Worm (Caenorhabditis elegans) whole organism, L2 larva: ENCODE measurements around the gene F10G7.12.
"Not testable (repeated sequence)": the region's sequence is repeated elsewhere in the genome, so short reads cannot be mapped to it uniquely, and the experiment has no call there.

ENCODE experiments used
- C34F6.9 ChIP-seq: fragments of 150-350 bp; optimal IDR thresholded peaks from 2 replicates; lab custom pipeline; 2014; ENCODE audit warnings: missing biosample characterization, missing genetic modification characterization
- F13H6.1 ChIP-seq: sonication (generic microtip); optimal IDR thresholded peaks from 2 replicates; lab custom pipeline; 2016; ENCODE audit warnings: missing genetic modification characterization, missing compliant biosample characterization
- R02D3.7 ChIP-seq: fragments of 150-350 bp; optimal IDR thresholded peaks from 2 replicates; lab custom pipeline; 2014; ENCODE audit warnings: missing biosample characterization, missing genetic modification characterization
- Y55F3AM.14 ChIP-seq: fragments of 200-800 bp; sonication (Bioruptor generic); optimal IDR thresholded peaks from 2 replicates; lab custom pipeline; 2018; ENCODE audit warnings: mild to moderate bottlenecking, missing genetic modification characterization, missing compliant biosample characterization
- ZK546.5 ChIP-seq: sonication (generic microtip); optimal IDR thresholded peaks from 2 replicates; lab custom pipeline; 2017; ENCODE audit warnings: missing biosample characterization, missing genetic modification characterization
- ama-1 ChIP-seq: fragments of 150-350 bp; optimal IDR thresholded peaks from 2 replicates; lab custom pipeline; 2018; ENCODE audit warnings: inconsistent platforms
- blmp-1 ChIP-seq: sonication (generic microtip); optimal IDR thresholded peaks from 2 replicates; lab custom pipeline; 2017; ENCODE audit warnings: missing genetic modification characterization, mild to moderate bottlenecking, missing compliant biosample characterization, antibody characterized with exemption, moderate library complexity; ENCODE audit not compliant: insufficient read depth
- ceh-82 ChIP-seq: fragments of 150-350 bp; optimal IDR thresholded peaks from 2 replicates; lab custom pipeline; 2014; ENCODE audit warnings: missing biosample characterization, missing genetic modification characterization
- crh-2 ChIP-seq: sonication (generic microtip); optimal IDR thresholded peaks from 2 replicates; lab custom pipeline; 2017; ENCODE audit warnings: missing biosample characterization, missing genetic modification characterization
- dmd-4 ChIP-seq: sonication (generic microtip); optimal IDR thresholded peaks from 2 replicates; lab custom pipeline; 2017; ENCODE audit warnings: missing biosample characterization, missing genetic modification characterization
- egl-27 ChIP-seq: sonication (generic microtip); optimal IDR thresholded peaks from 3 replicates; lab custom pipeline; 2017; ENCODE audit warnings: missing biosample characterization, missing genetic modification reagents, missing genetic modification characterization
- elt-1 ChIP-seq: fragments of 150-350 bp; optimal IDR thresholded peaks from 2 replicates; lab custom pipeline; 2014; ENCODE audit warnings: missing biosample characterization, missing genetic modification characterization
- fos-1 ChIP-seq: fragments of 150-350 bp; optimal IDR thresholded peaks from 2 replicates; lab custom pipeline; 2014; ENCODE audit warnings: missing biosample characterization, missing genetic modification characterization
- gmeb-1 ChIP-seq: fragments of 150-350 bp; optimal IDR thresholded peaks from 2 replicates; lab custom pipeline; 2014; ENCODE audit warnings: missing biosample characterization, missing genetic modification characterization
- lin-11 ChIP-seq: fragments of 150-350 bp; sonication (generic microtip); optimal IDR thresholded peaks from 2 replicates; lab custom pipeline; 2014; ENCODE audit warnings: missing biosample characterization, missing genetic modification characterization, inconsistent platforms, mixed read lengths
- lin-13 ChIP-seq: fragments of 150-350 bp; optimal IDR thresholded peaks from 2 replicates; lab custom pipeline; 2014; ENCODE audit warnings: missing biosample characterization, missing genetic modification reagents, missing genetic modification characterization
- lin-39 ChIP-seq: fragments of 150-350 bp; optimal IDR thresholded peaks from 2 replicates; lab custom pipeline; 2014; ENCODE audit warnings: missing biosample characterization, missing genetic modification reagents, missing genetic modification characterization
- lsy-2 ChIP-seq, 2 experiments: fragments of 150-350 bp in 1 of 2; sonication (generic microtip) in 1 of 2; optimal IDR thresholded peaks; 2 replicates each; lab custom pipeline; 2014 to 2017; ENCODE audit warnings: missing biosample characterization in 2 of 2, missing genetic modification characterization in 2 of 2
- mab-5 ChIP-seq: fragments of 150-350 bp; optimal IDR thresholded peaks from 2 replicates; lab custom pipeline; 2014; ENCODE audit warnings: missing biosample characterization, missing genetic modification characterization
- mdl-1 ChIP-seq, 2 experiments: fragments of 150-350 bp in 1 of 2; sonication (generic microtip) in 1 of 2; optimal IDR thresholded peaks; 2 replicates each; lab custom pipeline; 2017; ENCODE audit warnings: missing biosample characterization in 2 of 2, missing genetic modification characterization in 2 of 2
- nhr-10 ChIP-seq: sonication (generic microtip); optimal IDR thresholded peaks from 2 replicates; lab custom pipeline; 2017; ENCODE audit warnings: missing biosample characterization, missing genetic modification characterization
- nhr-12 ChIP-seq: fragments of 150-350 bp; optimal IDR thresholded peaks from 2 replicates; lab custom pipeline; 2014; ENCODE audit warnings: missing biosample characterization, missing genetic modification characterization
- nhr-129 ChIP-seq: fragments of 150-350 bp; optimal IDR thresholded peaks from 2 replicates; lab custom pipeline; 2014; ENCODE audit warnings: missing biosample characterization, missing genetic modification characterization
- nhr-21 ChIP-seq: fragments of 150-350 bp; optimal IDR thresholded peaks from 2 replicates; lab custom pipeline; 2014; ENCODE audit warnings: missing biosample characterization, missing genetic modification characterization
- nhr-25 ChIP-seq: fragments of 150-350 bp; sonication (generic microtip); optimal IDR thresholded peaks from 3 replicates; lab custom pipeline; 2014; ENCODE audit warnings: missing biosample characterization, missing genetic modification characterization
- nhr-6 ChIP-seq: fragments of 150-350 bp; optimal IDR thresholded peaks from 2 replicates; lab custom pipeline; 2014; ENCODE audit warnings: missing biosample characterization, missing genetic modification characterization
- nhr-77 ChIP-seq: fragments of 150-350 bp; optimal IDR thresholded peaks from 2 replicates; lab custom pipeline; 2014; ENCODE audit warnings: missing biosample characterization, missing genetic modification characterization
- peb-1 ChIP-seq: fragments of 150-350 bp; optimal IDR thresholded peaks from 2 replicates; lab custom pipeline; 2014; ENCODE audit warnings: missing biosample characterization, missing genetic modification characterization
- sem-4 ChIP-seq: fragments of 150-350 bp; optimal IDR thresholded peaks from 2 replicates; lab custom pipeline; 2014; ENCODE audit warnings: missing biosample characterization, missing genetic modification reagents, missing genetic modification characterization
- skn-1 ChIP-seq: sonication (generic microtip); optimal IDR thresholded peaks from 2 replicates; lab custom pipeline; 2017; ENCODE audit warnings: missing biosample characterization, missing genetic modification characterization
- sma-3 ChIP-seq: sonication (generic microtip); optimal IDR thresholded peaks from 2 replicates; lab custom pipeline; 2016; ENCODE audit warnings: missing genetic modification reagents, missing genetic modification characterization, missing compliant biosample characterization
- sma-9 ChIP-seq, 2 experiments: fragments of 150-350 bp in 1 of 2; sonication (generic microtip) in 1 of 2; optimal IDR thresholded peaks; 2 replicates each; lab custom pipeline; 2014 to 2016; ENCODE audit warnings: missing genetic modification characterization in 2 of 2, mild to moderate bottlenecking in 1 of 2, missing biosample characterization in 1 of 2, missing compliant biosample characterization in 1 of 2, missing genetic modification reagents in 1 of 2, moderate library complexity in 1 of 2
- snpc-4 ChIP-seq: fragments of 150-350 bp; optimal IDR thresholded peaks from 2 replicates; lab custom pipeline; 2014; ENCODE audit warnings: missing biosample characterization, missing genetic modification characterization
- unc-39 ChIP-seq: fragments of 150-350 bp; optimal IDR thresholded peaks from 2 replicates; lab custom pipeline; 2014; ENCODE audit warnings: missing biosample characterization, missing genetic modification characterization
- unc-55 ChIP-seq: fragments of 150-350 bp; sonication (generic microtip); optimal IDR thresholded peaks from 3 replicates; lab custom pipeline; 2014; ENCODE audit warnings: missing biosample characterization, missing genetic modification reagents, missing genetic modification characterization
- ztf-11 ChIP-seq: sonication (generic microtip); optimal IDR thresholded peaks from 2 replicates; lab custom pipeline; 2017; ENCODE audit warnings: missing biosample characterization, missing genetic modification characterization

Gene F10G7.12

DNA sequence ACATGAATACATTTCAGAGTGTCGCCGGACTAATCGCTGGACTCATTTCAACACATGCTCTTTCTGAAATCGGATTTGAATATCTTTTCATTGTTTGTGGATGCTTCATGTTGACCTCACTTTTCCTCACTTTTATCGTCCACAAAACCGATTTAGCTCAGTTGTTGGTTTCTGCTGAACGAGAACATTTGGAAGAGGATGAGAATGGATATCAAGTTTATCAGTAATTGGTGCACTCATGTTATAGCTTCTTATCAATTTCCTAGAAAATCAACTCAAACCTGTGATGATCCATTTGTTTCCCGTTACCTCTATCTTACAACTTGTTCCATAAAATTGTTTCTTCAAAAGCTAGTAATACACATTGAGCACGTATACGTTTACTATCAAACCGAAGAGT lies 6.5 kb downstream of the F10G7.12 start:
- TF ChIP-seq lin-13 (no peak), crh-2 (tag; lab: Kevin White, UChicago) (peak; percentile 1), nhr-25 (tag; lab: Kevin White, UChicago) (no peak)

DNA sequence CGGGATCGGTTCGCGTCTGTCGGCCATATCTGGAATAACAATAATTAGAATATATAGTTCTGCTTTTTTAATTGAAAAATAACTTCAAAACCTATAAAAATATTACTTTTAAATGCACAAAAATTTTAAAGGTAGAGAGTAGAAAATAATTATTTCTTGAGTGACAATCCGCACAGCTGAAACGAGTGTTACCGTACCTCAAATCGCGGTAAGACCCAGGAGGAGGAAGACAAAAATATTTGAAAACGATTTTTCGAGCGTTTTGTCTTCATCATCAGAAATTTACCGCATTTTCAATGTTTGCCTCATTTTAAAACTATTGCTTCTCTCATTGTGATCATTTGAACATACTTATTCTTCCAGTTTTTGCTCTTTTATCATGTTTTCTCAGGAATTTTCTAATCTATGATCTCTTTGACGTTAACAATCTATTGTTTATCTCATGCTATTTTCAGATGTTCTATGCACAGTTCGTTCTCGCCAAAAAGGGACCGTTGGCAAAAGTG lies 8.7 kb downstream of the F10G7.12 start, which contains the start of the genes rpn-5 and scc-1:
TSS of gene rpn-5 (minus strand) at position 162 of the 506 bp plus-strand sequence.
TSS of gene scc-1 (plus strand) at position 456 of the 506 bp plus-strand sequence.
- TF ChIP-seq lsy-2 (tag; optimal IDR thresholded peaks at IDR 0.05; lab: Kevin White, UChicago) = peak; percentile 98 to 99
- TF ChIP-seq skn-1 (tag; lab: Kevin White, UChicago) = peak; percentile 98
- TF ChIP-seq mab-5 = peak; percentile 55
- no peak for TF ChIP-seq Y55F3AM.14 (GFP tag; lab: Kevin White, UChicago)
- no peak for TF ChIP-seq dmd-4 (tag; lab: Kevin White, UChicago)
- TF ChIP-seq nhr-129 (tag; lab: Kevin White, UChicago) = peak; percentile 81
- peak; percentile 48 for TF ChIP-seq ZK546.5 (tag; lab: Kevin White, UChicago)
- TF ChIP-seq egl-27 (tag; lab: Kevin White, UChicago) = peak; percentile 33
- peak; percentile 95 for TF ChIP-seq unc-55 (GFP tag; lab: Kevin White, UChicago)
- TF ChIP-seq crh-2 (tag; lab: Kevin White, UChicago) = peak; percentile 84
- peak; percentile 67 for TF ChIP-seq nhr-25 (tag; lab: Kevin White, UChicago)
- peak; percentile 79 for TF ChIP-seq lin-13
- peak; percentile 71 for TF ChIP-seq sma-9 (GFP tag; optimal IDR thresholded peaks at IDR 0.05; lab: Kevin White, UChicago)
- no peak for TF ChIP-seq sma-9 (tag; optimal IDR thresholded peaks at IDR 0.05; lab: Kevin White, UChicago)
- peak; percentile 85 for TF ChIP-seq C34F6.9 (tag; lab: Kevin White, UChicago)
- no peak for TF ChIP-seq peb-1 (tag; lab: Kevin White, UChicago)
- no peak for TF ChIP-seq nhr-77 (tag; lab: Kevin White, UChicago)
- TF ChIP-seq F13H6.1 (tag; lab: Kevin White, UChicago) = peak; percentile 25
- peak; percentile 56 for TF ChIP-seq sma-3 (GFP tag; lab: Kevin White, UChicago)
- peak; percentile 4 for TF ChIP-seq sem-4 (tag; lab: Kevin White, UChicago)
- TF ChIP-seq gmeb-1 (tag; lab: Kevin White, UChicago) = peak; percentile 91
- peak; percentile 70 for TF ChIP-seq nhr-21
- peak; percentile 47 for TF ChIP-seq snpc-4 (tag; lab: Kevin White, UChicago)
- TF ChIP-seq fos-1 (tag; lab: Kevin White, UChicago) = peak; percentile 43
- no peak for TF ChIP-seq ama-1 (lab: Kevin White, UChicago)
- TF ChIP-seq lin-11 (tag; lab: Kevin White, UChicago) = peak; percentile 53
- no peak for TF ChIP-seq unc-39 (tag; lab: Kevin White, UChicago)
- peak; percentile 20 for TF ChIP-seq R02D3.7 (tag; lab: Kevin White, UChicago)
- TF ChIP-seq blmp-1 (tag; lab: Kevin White, UChicago) = peak; percentile 38

DNA sequence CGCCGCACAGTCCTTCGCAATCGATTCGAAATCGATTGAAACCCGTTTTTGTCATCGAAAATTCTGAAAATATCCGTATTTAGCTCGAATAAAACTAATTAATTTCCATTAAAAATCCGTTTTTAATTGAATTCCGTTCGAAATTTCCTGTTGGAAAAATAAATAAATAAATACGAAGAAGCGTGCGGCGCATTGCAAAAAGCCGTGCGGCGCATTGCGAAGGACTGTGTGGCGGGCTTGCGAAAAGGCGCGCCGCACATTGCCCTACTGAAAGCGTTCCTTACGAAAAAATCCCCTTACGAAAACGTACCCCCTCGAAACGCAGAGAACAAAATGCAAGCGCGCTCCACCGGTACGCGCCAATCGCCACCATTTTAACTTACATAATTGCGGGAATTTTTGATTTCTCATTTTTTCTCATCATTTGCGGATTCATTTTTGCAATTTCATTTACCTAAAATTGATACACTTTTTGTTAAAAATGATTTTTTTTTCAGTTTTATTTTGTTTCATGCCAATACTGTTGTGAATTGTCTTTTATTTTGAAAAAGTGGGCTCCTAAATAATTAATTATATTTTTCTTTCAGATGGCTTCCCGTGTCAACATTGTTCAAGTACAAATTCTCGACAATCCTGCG lies 12.0 kb downstream of the F10G7.12 start, which contains the start of gene unc-85:
TSS of gene unc-85 (plus strand) at position 588 of the 638 bp plus-strand sequence.
- TF ChIP-seq gmeb-1 (tag; lab: Kevin White, UChicago) = peak; percentile 58
- TF ChIP-seq unc-55 (GFP tag; lab: Kevin White, UChicago) = peak; percentile 69
- TF ChIP-seq sma-9 (GFP tag; optimal IDR thresholded peaks at IDR 0.05; lab: Kevin White, UChicago) = peak; percentile 22
- not testable (repeated sequence) for TF ChIP-seq sma-9 (tag; optimal IDR thresholded peaks at IDR 0.05; lab: Kevin White, UChicago)
- TF ChIP-seq nhr-25 (tag; lab: Kevin White, UChicago) = peak; percentile 69
- peak; percentile 78 for TF ChIP-seq sma-3 (GFP tag; lab: Kevin White, UChicago)
- peak; percentile 23 for TF ChIP-seq lin-11 (tag; lab: Kevin White, UChicago)
- peak; percentile 17 for TF ChIP-seq nhr-21
- peak; percentile 62 for TF ChIP-seq C34F6.9 (tag; lab: Kevin White, UChicago)
- peak; percentile 80 for TF ChIP-seq F13H6.1 (tag; lab: Kevin White, UChicago)
- TF ChIP-seq crh-2 (tag; lab: Kevin White, UChicago) = peak; percentile 73
- TF ChIP-seq lin-13 = peak; percentile 65
- peak in 1 of 2 experiments; percentile 44 for TF ChIP-seq mdl-1 (tag; optimal IDR thresholded peaks at IDR 0.05; lab: Kevin White, UChicago)
- peak; percentile 22 for TF ChIP-seq nhr-6 (tag; lab: Kevin White, UChicago)
- peak; percentile 66 to 89 for TF ChIP-seq lsy-2 (tag; optimal IDR thresholded peaks at IDR 0.05; lab: Kevin White, UChicago)
- TF ChIP-seq nhr-129 (tag; lab: Kevin White, UChicago) = peak; percentile 71

DNA sequence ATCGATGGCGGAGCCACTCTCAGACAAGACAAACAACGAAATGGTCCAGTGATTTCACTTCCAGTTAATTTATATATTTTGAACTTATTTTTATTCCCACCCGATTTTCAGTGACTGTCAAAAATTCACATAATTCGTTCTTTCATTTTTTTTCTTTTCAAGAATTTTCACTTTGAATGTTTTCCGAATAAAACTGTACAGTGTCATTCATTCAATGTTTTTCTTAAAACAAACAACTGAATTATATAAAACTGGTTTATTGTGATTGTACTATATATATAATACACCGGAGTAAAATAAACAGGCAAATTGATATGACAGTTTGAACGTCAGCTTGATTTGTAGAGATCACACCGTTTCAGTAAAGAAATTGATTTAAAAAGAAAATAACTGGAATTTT lies 13.4 kb downstream of the F10G7.12 start:
- TF ChIP-seq elt-1 (no peak), nhr-25 (tag; lab: Kevin White, UChicago) (no peak), lsy-2 (tag; optimal IDR thresholded peaks at IDR 0.05; lab: Kevin White, UChicago) (no peak), ceh-82 (tag; lab: Kevin White, UChicago) (no peak), ztf-11 (tag; lab: Kevin White, UChicago) (no peak), lin-39 (tag; lab: Kevin White, UChicago) (no peak), unc-55 (GFP tag; lab: Kevin White, UChicago) (no peak), nhr-10 (tag; lab: Kevin White, UChicago) (no peak), lin-13 (no peak), skn-1 (tag; lab: Kevin White, UChicago) (no peak), ama-1 (lab: Kevin White, UChicago) (no peak), nhr-12 (tag; lab: Kevin White, UChicago) (no peak)
